Fruit fly (Drosophila melanogaster) whole organism: ENCODE results near the gene GluRIIA.

Experiments used
- EcR ChIP-seq, 2 experiments: fragments of >200 bp; optimal IDR thresholded peaks; 2 replicates each; lab custom pipeline; 2017; ENCODE audit warnings: missing biosample characterization in 2 of 2, missing genetic modification characterization in 2 of 2, missing genetic modification reagents in 2 of 2
- pan ChIP-seq: fragments of >200 bp; optimal IDR thresholded peaks from 2 replicates; lab custom pipeline; 2017
- psq ChIP-seq: fragments of >200 bp; optimal IDR thresholded peaks from 2 replicates; lab custom pipeline; 2017
- usp ChIP-seq: fragments of >200 bp; optimal IDR thresholded peaks from 2 replicates; lab custom pipeline; 2017; ENCODE audit warnings: missing biosample characterization, missing genetic modification characterization, mixed read lengths

dm6 chr2L:5539034-5539433, 15.8 kb upstream of the GluRIIA start, which contains the start of gene CG14015:
- TF ChIP-seq usp (GFP tag; lab: Kevin White, UChicago) (no peak), pan (lab: Kevin White, UChicago) (no peak), psq (lab: Kevin White, UChicago) (no peak), EcR (GFP tag; optimal IDR thresholded peaks at IDR 0.05; lab: Kevin White, UChicago) (no peak)
